Fruit fly (Drosophila melanogaster): ENCODE measurements around the gene CG31088.
A peak's percentile ranks its signal among the peaks of the same experiment; 100 is the strongest.

CG31088 gene

dm6 chr3R:15984483-15985118 is 33.9 kb upstream of the CG31088 start (continued):
- peak; percentile 91 for TF ChIP-seq GATAe (GFP tag; conservative IDR thresholded peaks at IDR 0.05)
- peak; percentile 68 for TF ChIP-seq CG11504 (tag; optimal IDR thresholded peaks at IDR 0.05)
- no peak for TF ChIP-seq CG17568 (GFP tag; optimal IDR thresholded peaks at IDR 0.05)
- TF ChIP-seq caup (GFP tag; optimal IDR thresholded peaks at IDR 0.05; ENCODE audit: severe bottlenecking), result no peak
- TF ChIP-seq fd3F (GFP tag; optimal IDR thresholded peaks at IDR 0.05), result no peak
- peak; percentile 63 for TF ChIP-seq CG8924 (tag; optimal IDR thresholded peaks at IDR 0.05)
- TF ChIP-seq CG4360 (GFP tag; IDR thresholded peaks at IDR 0.05), result no peak
- peak; percentile 51 for TF ChIP-seq CG12155 (GFP tag; optimal IDR thresholded peaks at IDR 0.05)
- no peak for TF ChIP-seq CG1647 (GFP tag; optimal IDR thresholded peaks at IDR 0.05)
- no peak for TF ChIP-seq CG8290 (GFP tag; optimal IDR thresholded peaks at IDR 0.05)
- TF ChIP-seq CG8290 (tag; optimal IDR thresholded peaks at IDR 0.05), result peak in 1 of 2 experiments; percentile 19
- TF ChIP-seq B-H2 (GFP tag; optimal IDR thresholded peaks at IDR 0.05), result no peak
- TF ChIP-seq HmgD (GFP tag; optimal IDR thresholded peaks at IDR 0.05), result no peak
- no peak for TF ChIP-seq CG12104 (GFP tag; optimal IDR thresholded peaks at IDR 0.05)
- TF ChIP-seq Doc3 (GFP tag; IDR thresholded peaks at IDR 0.05; ENCODE audit: partially characterized antibody), result no peak
- no peak; the same call in 1 of the 2 replicates for TF ChIP-seq Rfx (GFP tag; IDR thresholded peaks at IDR 0.05)
- no peak for TF ChIP-seq CG8359 (GFP tag; optimal IDR thresholded peaks at IDR 0.05; ENCODE audit: borderline replicate concordance)
- no peak for TF ChIP-seq CG9817 (tag; optimal IDR thresholded peaks at IDR 0.05)
- TF ChIP-seq Ets97D (GFP tag; optimal IDR thresholded peaks at IDR 0.05), result no peak
- no peak for TF ChIP-seq z (GFP tag; IDR thresholded peaks at IDR 0.05)
- TF ChIP-seq zen2 (GFP tag; IDR thresholded peaks at IDR 0.05; ENCODE audit: partially characterized antibody), result no peak
- no peak for TF ChIP-seq HLHmδ (GFP tag; optimal IDR thresholded peaks at IDR 0.05)
- peak; percentile 89 for TF ChIP-seq CG15479 (GFP tag; optimal IDR thresholded peaks at IDR 0.05)
- peak; percentile 51 for TF ChIP-seq D19A (tag; optimal IDR thresholded peaks at IDR 0.05)
- peak; percentile 66 for TF ChIP-seq unpg (GFP tag; optimal IDR thresholded peaks at IDR 0.05)
- no peak for TF ChIP-seq Oaz (GFP tag; IDR thresholded peaks at IDR 0.05)
- TF ChIP-seq rib (GFP tag; IDR thresholded peaks at IDR 0.05), result no peak
- no peak for TF ChIP-seq CG3838 (GFP tag; optimal IDR thresholded peaks at IDR 0.05)
- TF ChIP-seq sens (GFP tag), result peak; percentile 91
- no peak for TF ChIP-seq CG6854 (GFP tag; optimal IDR thresholded peaks at IDR 0.05)
- TF ChIP-seq CG9609 (GFP tag; optimal IDR thresholded peaks at IDR 0.05), result no peak
- TF ChIP-seq jigr1 (GFP tag; IDR thresholded peaks at IDR 0.05), result no peak
- TF ChIP-seq CG34224 (GFP tag; IDR thresholded peaks at IDR 0.05; ENCODE audit: partially characterized antibody), result no peak
- TF ChIP-seq Dek (tag; optimal IDR thresholded peaks at IDR 0.05), result no peak
- TF ChIP-seq CG11247 (GFP tag; IDR thresholded peaks at IDR 0.05), result no peak
- TF ChIP-seq CrebB (tag; optimal IDR thresholded peaks at IDR 0.05), result no peak
- peak; percentile 46; the same call in 1 of the 2 replicates for TF ChIP-seq CG17328 (GFP tag; IDR thresholded peaks at IDR 0.05)
- TF ChIP-seq hbn (GFP tag; IDR thresholded peaks at IDR 0.05; ENCODE audit: partially characterized antibody), result no peak
- TF ChIP-seq gro (GFP tag; optimal IDR thresholded peaks at IDR 0.05), result no peak
- no peak for TF ChIP-seq CG5245 (GFP tag; optimal IDR thresholded peaks at IDR 0.05)
- TF ChIP-seq Mrtf (GFP tag; IDR thresholded peaks at IDR 0.05), result no peak
- TF ChIP-seq CG12659 (GFP tag; optimal IDR thresholded peaks at IDR 0.05), result peak; percentile 39
- no peak for TF ChIP-seq sr (GFP tag; IDR thresholded peaks at IDR 0.05)
- TF ChIP-seq CG4424 (GFP tag; optimal IDR thresholded peaks at IDR 0.05), result peak; percentile 42
- peak; percentile 68 for TF ChIP-seq grau (tag; optimal IDR thresholded peaks at IDR 0.05)
- TF ChIP-seq HLH3B (GFP tag; IDR thresholded peaks at IDR 0.05), result 0 out of 2 replicates have a peak, but pooled peaks have one; percentile 31
- TF ChIP-seq br (optimal IDR thresholded peaks at IDR 0.05), result no peak
- peak; percentile 57 for TF ChIP-seq lmd (GFP tag; IDR thresholded peaks at IDR 0.05)
- TF ChIP-seq ATbp (GFP tag; optimal IDR thresholded peaks at IDR 0.05), result no peak
- TF ChIP-seq Hr78 (GFP tag; optimal IDR thresholded peaks at IDR 0.05), result peak in 1 of 2 experiments; percentile 39
